Worm (Caenorhabditis elegans): ENCODE data around the gene plpp-1.1.
A peak's percentile ranks its signal among the peaks of the same experiment; 100 is the strongest.

plpp-1.1 gene

ce11 chrII:3968808-3969207, 41.0 kb upstream of the plpp-1.1 start:
- TF ChIP-seq zfh-2 (GFP tag; conservative IDR thresholded peaks at IDR 0.05) = peak; percentile 79; the same call in 1 of the 2 replicates
- 0 out of 2 replicates have a peak, but pooled peaks have one; percentile 5 for TF ChIP-seq sea-2 (GFP tag; IDR thresholded peaks at IDR 0.05)
- no peak for TF ChIP-seq nfya-1 (tag; optimal IDR thresholded peaks at IDR 0.05; ENCODE audit: borderline replicate concordance, insufficient read depth)
- TF ChIP-seq chd-7 (tag; optimal IDR thresholded peaks at IDR 0.05) = no peak
- peak; percentile 87 for TF ChIP-seq egrh-3 (GFP tag; IDR thresholded peaks at IDR 0.05)
- TF ChIP-seq cebp-1 (GFP tag; IDR thresholded peaks at IDR 0.05) = no peak
- peak; percentile 7 for TF ChIP-seq cebp-1 (tag; optimal IDR thresholded peaks at IDR 0.05)
- TF ChIP-seq ztf-25 (GFP tag; IDR thresholded peaks at IDR 0.05) = 0 out of 2 replicates have a peak, but pooled peaks have one; percentile 4
- TF ChIP-seq sdz-38 (tag; optimal IDR thresholded peaks at IDR 0.05) = no peak

ce11 chrII:3968070-3968469, 40.3 kb upstream of the plpp-1.1 start:
- TF ChIP-seq gei-17 (GFP tag; optimal IDR thresholded peaks at IDR 0.05) (no peak), lag-1 (GFP tag; IDR thresholded peaks at IDR 0.05) (0 out of 2 replicates have a peak, but pooled peaks have one; percentile 55), zfh-2 (GFP tag; conservative IDR thresholded peaks at IDR 0.05) (peak; percentile 28; the same call in 1 of the 2 replicates), egrh-3 (GFP tag; IDR thresholded peaks at IDR 0.05) (peak; percentile 49; the same call in 1 of the 2 replicates)

- TF ChIP-seq tbx-9 (tag; optimal IDR thresholded peaks at IDR 0.05; ENCODE audit: borderline replicate concordance) = no peak
- TF ChIP-seq egrh-3 (GFP tag; IDR thresholded peaks at IDR 0.05) = peak; percentile 57; the same call in 1 of the 2 replicates
Measured at ce11 chrII:3967061-3967460, 39.3 kb upstream of the plpp-1.1 start.

ce11 chrII:3965665-3966416, 38.0 kb upstream of the plpp-1.1 start:
- TF ChIP-seq zfh-2 (GFP tag; conservative IDR thresholded peaks at IDR 0.05) (peak; percentile 89), ceh-100 (GFP tag; IDR thresholded peaks at IDR 0.05) (no peak), egrh-3 (GFP tag; IDR thresholded peaks at IDR 0.05) (peak; percentile 77; the same call in 1 of the 2 replicates)

- TF ChIP-seq xnd-1 (tag; optimal IDR thresholded peaks at IDR 0.05) (no peak), sea-2 (GFP tag; IDR thresholded peaks at IDR 0.05) (peak; percentile 11; the same call in 1 of the 2 replicates), lin-26 (GFP tag; IDR thresholded peaks at IDR 0.05) (0 out of 2 replicates have a peak, but pooled peaks have one; percentile 32), F52B5.7 (tag; optimal IDR thresholded peaks at IDR 0.05) (peak; percentile 38), hsf-1 (GFP tag; IDR thresholded peaks at IDR 0.05) (no peak), nfyb-1 (GFP tag; IDR thresholded peaks at IDR 0.05) (0 out of 2 replicates have a peak, but pooled peaks have one; percentile 23), sptf-2 (GFP tag; optimal IDR thresholded peaks at IDR 0.05) (peak; percentile 25), zfh-2 (GFP tag; conservative IDR thresholded peaks at IDR 0.05) (peak; percentile 87), egrh-3 (GFP tag; IDR thresholded peaks at IDR 0.05) (peak; percentile 85), mcd-1 (GFP tag; IDR thresholded peaks at IDR 0.05) (0 out of 2 replicates have a peak, but pooled peaks have one; percentile 33)
Measured at ce11 chrII:3964302-3964885, 36.6 kb upstream of the plpp-1.1 start.

ce11 chrII:3961256-3961655, 33.5 kb upstream of the plpp-1.1 start:
- TF ChIP-seq aptf-3 (GFP tag; IDR thresholded peaks at IDR 0.05) (no peak), nfyb-1 (GFP tag; IDR thresholded peaks at IDR 0.05) (no peak), sptf-2 (GFP tag; optimal IDR thresholded peaks at IDR 0.05) (no peak), lsy-27 (tag; optimal IDR thresholded peaks at IDR 0.05; ENCODE audit: borderline replicate concordance, insufficient read depth) (no peak), ztf-18 (tag; optimal IDR thresholded peaks at IDR 0.05) (no peak), dpl-1 (GFP tag; optimal IDR thresholded peaks at IDR 0.05) (no peak), ztf-26 (tag; optimal IDR thresholded peaks at IDR 0.05) (no peak), ceh-100 (GFP tag; IDR thresholded peaks at IDR 0.05) (no peak), zfh-2 (GFP tag; conservative IDR thresholded peaks at IDR 0.05) (no peak), ekl-4 (GFP tag; IDR thresholded peaks at IDR 0.05) (no peak), unc-62 (GFP tag; optimal IDR thresholded peaks at IDR 0.05) (no peak), aptf-2 (GFP tag; conservative IDR thresholded peaks at IDR 0.05) (no peak), efl-1 (GFP tag; optimal IDR thresholded peaks at IDR 0.05) (no peak), Y95B8A.8 (GFP tag; IDR thresholded peaks at IDR 0.05) (no peak), Y79H2A.3 (GFP tag; conservative IDR thresholded peaks at IDR 0.05) (no peak), tlf-1 (GFP tag; optimal IDR thresholded peaks at IDR 0.05) (no peak), ama-1 (optimal IDR thresholded peaks at IDR 0.05) (no peak), ama-1 (GFP tag; optimal IDR thresholded peaks at IDR 0.05) (no peak)

Measured in whole organism, young adult.